Fruit fly (Drosophila melanogaster) whole organism, pupa: Measurements from ENCODE around the gene tara.

Experiments
- CG10348 ChIP-seq: fragments of 200-800 bp; sonication (Bioruptor generic); IDR thresholded peaks from 2 replicates; pipeline ENCODE4 v1.3.6; 2022; ENCODE audit warnings: missing biosample characterization, missing genetic modification characterization
- CG12605 ChIP-seq: fragments of 200-800 bp; sonication (Bioruptor generic); IDR thresholded peaks from 2 replicates; pipeline ENCODE4 v1.3.6; 2022; ENCODE audit warnings: missing biosample characterization, missing genetic modification characterization
- CG13204 ChIP-seq: fragments of 200-800 bp; sonication (Bioruptor generic); optimal IDR thresholded peaks from 2 replicates; lab custom pipeline; 2018; ENCODE audit warnings: missing biosample characterization, mild to moderate bottlenecking, missing genetic modification characterization, moderate library complexity
- CG14655 ChIP-seq: fragments of 200-800 bp; sonication (Bioruptor generic); optimal IDR thresholded peaks from 3 replicates; lab custom pipeline; 2017; ENCODE audit warnings: mild to moderate bottlenecking, missing biosample characterization, missing genetic modification reagents, missing genetic modification characterization
- CG15710 ChIP-seq: fragments of 200-800 bp; sonication (Bioruptor generic); optimal IDR thresholded peaks from 2 replicates; lab custom pipeline; 2018; ENCODE audit warnings: missing biosample characterization, mild to moderate bottlenecking, missing genetic modification characterization, moderate library complexity
- CG17806 ChIP-seq: fragments of 200-800 bp; sonication (Bioruptor generic); optimal IDR thresholded peaks from 2 replicates; lab custom pipeline; 2018; ENCODE audit warnings: missing biosample characterization, mild to moderate bottlenecking, missing genetic modification characterization, moderate library complexity
- CG32121 ChIP-seq: fragments of 200-800 bp; sonication (Bioruptor generic); IDR thresholded peaks from 2 replicates; pipeline ENCODE4 v1.3.6; 2022; ENCODE audit warnings: missing biosample characterization, missing genetic modification characterization
- CG34367 ChIP-seq: fragments of 200-800 bp; sonication (Bioruptor generic); optimal IDR thresholded peaks from 2 replicates; lab custom pipeline; 2018; ENCODE audit warnings: missing biosample characterization, mild to moderate bottlenecking, missing genetic modification characterization
- CG4496 ChIP-seq: fragments of 200-800 bp; sonication (Bioruptor generic); IDR thresholded peaks from 3 replicates; pipeline ENCODE4 v1.3.6; 2022; ENCODE audit warnings: missing biosample characterization, missing genetic modification characterization
- CG8159 ChIP-seq: fragments of 200-800 bp; sonication (Bioruptor generic); optimal IDR thresholded peaks from 3 replicates; lab custom pipeline; 2018; ENCODE audit warnings: missing biosample characterization, mild to moderate bottlenecking, missing genetic modification characterization, moderate library complexity
- CG8301 ChIP-seq: fragments of 200-800 bp; sonication (Bioruptor generic); optimal IDR thresholded peaks from 2 replicates; lab custom pipeline; 2018; ENCODE audit warnings: missing biosample characterization, mild to moderate bottlenecking, missing genetic modification characterization
- CG9948 ChIP-seq: fragments of 200-800 bp; sonication (Bioruptor generic); optimal IDR thresholded peaks from 2 replicates; lab custom pipeline; 2018; ENCODE audit warnings: missing biosample characterization, mild to moderate bottlenecking, missing genetic modification characterization, moderate library complexity
- D1 ChIP-seq: fragments of 200-800 bp; sonication (Bioruptor generic); optimal IDR thresholded peaks from 2 replicates; lab custom pipeline; 2018; ENCODE audit warnings: missing biosample characterization, mild to moderate bottlenecking, missing genetic modification characterization, moderate library complexity
- EcR ChIP-seq: fragments of 200-800 bp; sonication (Bioruptor generic); optimal IDR thresholded peaks from 3 replicates; lab custom pipeline; 2019; ENCODE audit warnings: missing biosample characterization, missing genetic modification characterization, mild to moderate bottlenecking, moderate library complexity, missing genetic modification reagents
- Ets98B ChIP-seq: fragments of 200-800 bp; sonication (Bioruptor generic); IDR thresholded peaks from 2 replicates; pipeline ENCODE4 v1.3.6; 2022; ENCODE audit warnings: missing biosample characterization, missing genetic modification characterization
- Pif1A ChIP-seq: fragments of 200-800 bp; sonication (Bioruptor generic); optimal IDR thresholded peaks from 3 replicates; lab custom pipeline; 2016; ENCODE audit warnings: missing biosample characterization, missing genetic modification characterization
- Pif1B ChIP-seq: fragments of 200-800 bp; sonication (Bioruptor generic); optimal IDR thresholded peaks from 3 replicates; lab custom pipeline; 2016; ENCODE audit warnings: missing biosample characterization, missing genetic modification characterization
- Snoo ChIP-seq: fragments of 200-800 bp; sonication (Bioruptor generic); optimal IDR thresholded peaks from 3 replicates; lab custom pipeline; 2017; ENCODE audit warnings: missing biosample characterization, mild to moderate bottlenecking, missing genetic modification characterization, inconsistent platforms
- fd96Ca ChIP-seq: fragments of 200-800 bp; sonication (Bioruptor generic); IDR thresholded peaks from 3 replicates; pipeline ENCODE4 v1.3.6; 2022; ENCODE audit warnings: missing biosample characterization, missing genetic modification characterization
- gl ChIP-seq: fragments of 200-800 bp; sonication (Bioruptor generic); optimal IDR thresholded peaks from 2 replicates; lab custom pipeline; 2018; ENCODE audit warnings: missing biosample characterization, mild to moderate bottlenecking, missing genetic modification characterization
- rn ChIP-seq: fragments of 200-800 bp; sonication (Bioruptor generic); IDR thresholded peaks from 2 replicates; pipeline ENCODE4 v1.3.6; 2022; ENCODE audit warnings: missing biosample characterization, missing genetic modification characterization

The tara gene

DNA sequence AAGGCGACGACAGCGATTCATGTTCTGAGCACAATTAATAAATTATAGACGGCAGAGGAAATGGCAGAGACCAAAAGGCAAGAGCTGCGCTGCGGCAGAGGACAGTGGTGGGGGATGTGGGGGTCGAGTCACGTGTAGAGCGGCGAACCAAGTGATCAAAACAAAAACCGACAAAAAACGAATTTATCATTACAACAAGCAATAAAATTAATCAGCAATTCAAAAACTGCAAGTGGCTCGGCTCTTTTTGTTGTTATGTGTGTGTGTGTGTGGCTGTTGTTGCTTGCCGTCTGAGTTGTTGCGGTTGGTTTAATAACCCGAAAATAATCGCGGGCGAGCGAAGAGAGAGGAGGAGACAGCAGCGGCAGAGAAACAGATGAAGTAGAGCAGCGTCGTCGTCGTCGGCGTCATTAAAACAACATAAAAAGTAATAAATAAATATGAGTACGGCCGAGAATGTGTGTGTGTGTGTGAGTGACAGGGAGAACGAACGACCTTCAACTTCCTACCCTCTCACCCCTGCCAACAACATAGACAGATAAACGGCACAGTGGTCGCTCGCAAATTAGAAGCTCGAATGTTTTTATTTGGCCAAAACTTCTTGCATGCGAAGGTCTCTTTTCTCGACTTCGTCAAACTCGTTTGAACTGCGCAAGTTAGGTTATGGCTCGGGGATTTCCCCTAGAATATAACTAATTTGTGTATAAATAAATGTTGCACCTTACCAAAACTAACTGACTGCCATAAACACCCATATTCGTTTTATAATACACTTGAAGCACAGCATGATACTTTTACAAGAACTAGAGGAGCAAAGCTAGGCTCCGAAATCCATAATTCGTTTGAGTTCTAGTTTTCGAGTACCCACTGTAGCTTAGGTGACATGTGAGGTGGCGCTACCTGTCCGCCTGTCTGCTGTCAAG is 6.2 kb downstream of the tara start:
- TF ChIP-seq Snoo (peak; percentile 48), CG13204 (peak; percentile 35), Pif1B (peak; percentile 56), CG8301 (peak; percentile 75), CG12605 (GFP tag; lab: Robert Waterston, UW) (no peak), CG8159 (tag; lab: Kevin White, UChicago) (peak; percentile 79), CG10348 (no peak), CG32121 (GFP tag; lab: Robert Waterston, UW) (no peak), CG4496 (no peak), fd96Ca (GFP tag; lab: Robert Waterston, UW) (no peak), rn (GFP tag; lab: Robert Waterston, UW) (no peak), Ets98B (GFP tag; lab: Robert Waterston, UW) (no peak), EcR (GFP tag; lab: Kevin White, UChicago) (peak; percentile 91), D1 (tag; lab: Kevin White, UChicago) (no peak), CG14655 (GFP tag; lab: Kevin White, UChicago) (peak; percentile 82), CG17806 (peak; percentile 62), CG34367 (tag; lab: Kevin White, UChicago) (peak; percentile 41), Pif1A (GFP tag; lab: Kevin White, UChicago) (peak; percentile 80), gl (no peak), CG9948 (tag; lab: Kevin White, UChicago) (peak; percentile 70), CG15710 (tag; lab: Kevin White, UChicago) (peak; percentile 72)

DNA sequence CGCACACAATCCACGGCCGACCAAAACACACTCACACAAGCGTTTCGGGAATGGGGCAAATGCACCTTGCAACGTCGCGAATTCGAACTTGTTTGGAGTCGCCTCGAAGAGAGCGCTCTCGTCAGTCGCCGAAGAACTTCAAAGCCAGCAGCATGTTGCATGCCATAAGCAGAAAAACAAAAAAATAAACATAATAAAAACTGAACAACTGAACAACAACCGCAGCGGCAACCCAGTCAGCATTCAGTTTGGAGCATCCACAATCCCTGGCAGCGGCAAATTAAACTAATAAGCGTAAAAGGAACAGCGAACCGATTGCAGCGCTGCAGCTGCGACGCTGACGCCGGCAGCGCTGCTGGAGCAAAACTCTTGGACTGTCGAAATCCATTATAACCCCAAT is 7.1 kb downstream of the tara start:
- TF ChIP-seq CG32121 (GFP tag; lab: Robert Waterston, UW) (no peak), CG12605 (GFP tag; lab: Robert Waterston, UW) (no peak), CG10348 (no peak), CG17806 (no peak), Snoo (no peak), Pif1A (GFP tag; lab: Kevin White, UChicago) (no peak), CG15710 (tag; lab: Kevin White, UChicago) (no peak), gl (peak; percentile 52), CG9948 (tag; lab: Kevin White, UChicago) (no peak), CG13204 (peak; percentile 65), rn (GFP tag; lab: Robert Waterston, UW) (no peak), EcR (GFP tag; lab: Kevin White, UChicago) (peak; percentile 4), CG8301 (no peak), fd96Ca (GFP tag; lab: Robert Waterston, UW) (no peak)

DNA sequence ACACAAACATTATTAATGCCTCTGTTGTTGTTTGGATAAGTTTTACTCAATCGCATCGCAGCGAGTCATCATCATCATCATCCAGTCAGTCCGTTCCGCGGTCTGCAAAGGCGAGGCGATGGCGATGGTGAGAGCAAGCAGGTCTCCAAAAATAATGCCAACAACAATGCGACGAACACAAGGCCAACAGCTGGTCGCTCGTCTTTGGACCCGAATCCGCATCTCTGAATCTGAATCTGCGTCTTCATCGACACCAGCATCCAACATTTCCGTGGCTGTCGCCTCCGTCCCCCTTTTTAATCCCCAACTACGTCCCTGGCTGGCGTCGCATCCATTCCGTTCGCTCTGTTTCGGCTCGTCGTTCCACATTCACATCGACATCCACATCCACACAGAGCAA is 8.8 kb downstream of the tara start:
- TF ChIP-seq CG13204 (peak; percentile 90), D1 (tag; lab: Kevin White, UChicago) (no peak), gl (no peak), EcR (GFP tag; lab: Kevin White, UChicago) (peak; percentile 66), CG4496 (no peak), CG17806 (no peak)
- TF ChIP-seq, all 21 proteins: peak for 2

DNA sequence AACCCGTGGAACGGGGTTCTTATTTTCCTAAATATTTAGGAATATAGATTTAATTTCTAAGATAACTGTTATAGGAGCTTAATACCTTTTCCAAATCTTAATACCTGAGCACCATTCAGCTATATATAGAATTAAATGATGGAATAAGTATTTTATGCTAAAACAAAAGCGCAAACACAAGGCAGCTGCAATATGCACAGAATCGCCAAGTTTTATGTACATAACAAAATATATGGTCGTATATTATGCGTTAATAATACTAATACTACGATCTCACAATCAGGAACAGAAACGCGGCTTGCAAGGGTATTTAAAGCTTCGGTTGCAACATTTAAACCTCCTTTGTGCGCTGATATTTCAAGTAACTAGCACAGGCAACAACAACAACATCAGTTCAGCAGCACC is 9.3 kb downstream of the tara start:
- TF ChIP-seq CG13204, result no peak
- peak; percentile 83 for TF ChIP-seq D1 (tag; lab: Kevin White, UChicago)
- TF ChIP-seq Ets98B (GFP tag; lab: Robert Waterston, UW), result no peak
- no peak for TF ChIP-seq EcR (GFP tag; lab: Kevin White, UChicago)
- peak; percentile 81 for TF ChIP-seq Pif1A (GFP tag; lab: Kevin White, UChicago)
- peak; percentile 90 for TF ChIP-seq CG15710 (tag; lab: Kevin White, UChicago)
- TF ChIP-seq CG34367 (tag; lab: Kevin White, UChicago), result peak; percentile 83
- peak; percentile 90 for TF ChIP-seq Pif1B
- TF ChIP-seq CG32121 (GFP tag; lab: Robert Waterston, UW), result no peak
- no peak for TF ChIP-seq CG12605 (GFP tag; lab: Robert Waterston, UW)
- TF ChIP-seq CG17806, result peak; percentile 88
- peak; percentile 87 for TF ChIP-seq Snoo
- peak; percentile 92 for TF ChIP-seq CG14655 (GFP tag; lab: Kevin White, UChicago)
- TF ChIP-seq CG9948 (tag; lab: Kevin White, UChicago), result peak; percentile 93
- TF ChIP-seq CG8301, result peak; percentile 86
- TF ChIP-seq CG4496, result no peak
- peak; percentile 27 for TF ChIP-seq gl
- TF ChIP-seq CG8159 (tag; lab: Kevin White, UChicago), result peak; percentile 95
- TF ChIP-seq CG10348, result no peak

DNA sequence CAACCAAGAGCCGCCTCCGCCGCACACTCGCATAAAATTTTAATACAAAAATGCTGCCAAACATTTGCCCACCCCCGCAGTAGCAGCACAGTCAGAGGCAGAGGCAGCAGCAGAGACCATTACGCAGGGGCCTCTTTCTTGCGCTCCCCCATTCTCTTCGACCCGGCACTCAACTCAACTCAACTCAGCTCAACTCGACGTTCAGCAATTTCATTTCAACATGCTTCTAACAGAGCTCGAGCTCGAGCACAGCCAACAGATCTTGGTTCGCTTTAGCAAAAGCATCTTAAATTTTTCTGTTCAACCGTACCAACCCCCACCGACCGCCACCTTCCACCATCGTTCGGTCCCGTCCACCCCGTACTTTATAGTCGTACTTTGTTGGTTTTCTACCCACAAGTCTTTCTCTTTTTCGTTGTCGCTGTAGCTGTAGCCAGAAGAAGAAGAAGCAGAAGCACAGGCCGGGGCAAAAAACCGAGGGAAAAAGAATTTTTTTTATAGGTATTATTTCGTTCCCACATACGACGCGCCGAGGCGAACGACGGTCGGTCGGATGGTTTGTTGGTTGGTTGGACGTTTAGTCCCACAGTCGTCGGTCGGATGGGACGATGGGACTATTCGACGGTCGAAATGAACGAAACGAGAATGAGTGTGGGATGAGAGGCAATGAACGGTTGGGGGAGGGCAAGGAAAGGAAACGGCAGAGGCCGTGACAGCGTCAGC is 9.9 kb downstream of the tara start:
- no peak for TF ChIP-seq Snoo
- no peak for TF ChIP-seq D1 (tag; lab: Kevin White, UChicago)
- TF ChIP-seq EcR (GFP tag; lab: Kevin White, UChicago), result peak; percentile 96
- no peak for TF ChIP-seq CG34367 (tag; lab: Kevin White, UChicago)
- TF ChIP-seq CG13204, result peak; percentile 76
- no peak for TF ChIP-seq CG14655 (GFP tag; lab: Kevin White, UChicago)
- no peak for TF ChIP-seq CG8301
